Worm (Caenorhabditis elegans) whole organism, early embryonic: ENCODE results near the gene Y94H6A.7.

Experiments used
- B0310.2 ChIP-seq: sonication (generic microtip); optimal IDR thresholded peaks from 2 replicates; lab custom pipeline; 2016; ENCODE audit warnings: mild to moderate bottlenecking, missing genetic modification characterization, missing compliant biosample characterization
- F13C5.2 ChIP-seq: sonication (generic microtip); optimal IDR thresholded peaks from 2 replicates; lab custom pipeline; 2017; ENCODE audit warnings: mild to moderate bottlenecking, missing genetic modification characterization, inconsistent platforms, missing compliant biosample characterization
- aly-1 ChIP-seq: sonication (generic microtip); optimal IDR thresholded peaks from 2 replicates; lab custom pipeline; 2016; ENCODE audit warnings: missing genetic modification characterization, missing compliant biosample characterization
- ama-1 ChIP-seq: fragments of 150-350 bp; optimal IDR thresholded peaks from 2 replicates; lab custom pipeline; 2014
- ceh-13 ChIP-seq: fragments of 200-800 bp; sonication (Bioruptor generic); optimal IDR thresholded peaks from 2 replicates; lab custom pipeline; 2018; ENCODE audit warnings: mild to moderate bottlenecking, missing genetic modification characterization, missing compliant biosample characterization
- ceh-36 ChIP-seq: sonication (generic microtip); optimal IDR thresholded peaks from 2 replicates; lab custom pipeline; 2016; ENCODE audit warnings: missing genetic modification characterization, inconsistent platforms, missing compliant biosample characterization
- ets-7 ChIP-seq: sonication (generic microtip); optimal IDR thresholded peaks from 2 replicates; lab custom pipeline; 2016; ENCODE audit warnings: missing genotype, missing genetic modification characterization, missing compliant biosample characterization
- flt-1 ChIP-seq: fragments of 200-800 bp; sonication (Bioruptor generic); IDR thresholded peaks from 2 replicates; pipeline ENCODE4 v1.3.6; 2022; ENCODE audit warnings: missing genetic modification characterization, missing compliant biosample characterization
- hmbx-1 ChIP-seq: sonication (generic microtip); optimal IDR thresholded peaks from 2 replicates; lab custom pipeline; 2016; ENCODE audit warnings: mild to moderate bottlenecking, missing genetic modification characterization, missing compliant biosample characterization
- hmg-4 ChIP-seq: fragments of 200-800 bp; sonication (Bioruptor generic); optimal IDR thresholded peaks from 2 replicates; lab custom pipeline; 2018; ENCODE audit warnings: mild to moderate bottlenecking, missing genetic modification characterization, missing compliant biosample characterization
- hnd-1 ChIP-seq: sonication (generic microtip); optimal IDR thresholded peaks from 2 replicates; lab custom pipeline; 2016; ENCODE audit warnings: missing genetic modification characterization, missing compliant biosample characterization
- pes-1 ChIP-seq: fragments of 200-800 bp; sonication (Bioruptor generic); IDR thresholded peaks from 2 replicates; pipeline ENCODE4 v1.3.6; 2022; ENCODE audit warnings: missing genetic modification reagents, missing genetic modification characterization, missing compliant biosample characterization
- scrt-1 ChIP-seq: fragments of 200-800 bp; sonication (Bioruptor generic); IDR thresholded peaks from 2 replicates; pipeline ENCODE4 v1.3.6; 2022; ENCODE audit warnings: missing genetic modification characterization, missing compliant biosample characterization
- sea-1 ChIP-seq: fragments of 200-800 bp; sonication (Bioruptor generic); conservative IDR thresholded peaks from 2 replicates; pipeline ENCODE4 v1.3.6; 2022; ENCODE audit warnings: missing genetic modification characterization, missing compliant biosample characterization
- tbx-11 ChIP-seq: fragments of 200-800 bp; sonication (Bioruptor generic); IDR thresholded peaks from 2 replicates; pipeline ENCODE4 v1.3.6; 2022; ENCODE audit warnings: missing genetic modification characterization, missing compliant biosample characterization
- tbx-37 ChIP-seq: fragments of 200-800 bp; sonication (Bioruptor generic); conservative IDR thresholded peaks from 2 replicates; pipeline ENCODE4 v1.3.6; 2022; ENCODE audit warnings: missing genetic modification reagents, missing genetic modification characterization, missing compliant biosample characterization
- tra-4 ChIP-seq: sonication (generic microtip); optimal IDR thresholded peaks from 2 replicates; lab custom pipeline; 2017; ENCODE audit warnings: missing genetic modification characterization, missing compliant biosample characterization

Y94H6A.7 gene

DNA sequence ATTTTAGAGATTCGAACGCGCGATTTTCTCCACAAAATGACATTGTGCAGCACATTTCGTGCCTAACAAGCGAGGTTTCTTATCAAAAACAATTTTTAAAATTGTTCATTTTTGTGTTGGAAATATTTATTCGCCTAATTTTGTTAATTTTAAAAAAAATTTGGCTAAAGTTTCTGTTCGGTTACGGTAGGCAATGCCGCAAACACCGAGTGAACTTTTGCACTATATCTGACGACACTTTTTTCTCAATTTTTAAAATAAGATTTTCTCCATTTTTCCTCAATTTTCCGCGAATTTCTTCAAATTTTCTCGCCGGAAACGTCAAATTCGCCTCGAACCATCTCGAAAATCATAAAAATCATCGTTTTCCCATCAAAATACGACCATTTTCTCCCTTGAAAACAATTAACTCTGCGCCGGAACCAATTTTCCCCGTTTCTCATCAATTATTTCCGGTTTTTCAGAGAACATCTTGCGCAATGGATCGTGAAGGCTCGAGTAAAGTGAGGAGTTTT lies 49.7 kb downstream of the Y94H6A.7 start, which contains the start of gene Y69A2AR.1:
TSS of gene Y69A2AR.1 (plus strand) at position 465 of the 515 bp plus-strand sequence.
- TF ChIP-seq scrt-1 (GFP tag; lab: Robert Waterston, UW) (no peak), hmg-4 (GFP tag; lab: Kevin White, UChicago) (no peak), sea-1 (no peak), flt-1 (GFP tag; lab: Robert Waterston, UW) (no peak), pes-1 (GFP tag; lab: Robert Waterston, UW) (no peak), B0310.2 (tag; lab: Kevin White, UChicago) (no peak), ceh-36 (no peak), hnd-1 (no peak), hmbx-1 (no peak), aly-1 (tag; lab: Kevin White, UChicago) (no peak), ama-1 (lab: Kevin White, UChicago) (no peak)

- TF ChIP-seq F13C5.2 (tag; lab: Kevin White, UChicago) (no peak), ceh-36 (no peak), hnd-1 (no peak), tbx-37 (GFP tag; lab: Robert Waterston, UW) (no peak), ceh-13 (GFP tag; lab: Kevin White, UChicago) (no peak), aly-1 (tag; lab: Kevin White, UChicago) (no peak)
Measured at ce11 chrIV:2666127-2666526, 50.2 kb downstream of the Y94H6A.7 start.

ce11 chrIV:2665388-2665978 lies 50.9 kb downstream of the Y94H6A.7 start:
- TF ChIP-seq hmbx-1 (no peak), tra-4 (tag; lab: Kevin White, UChicago) (no peak), ceh-36 (no peak), F13C5.2 (tag; lab: Kevin White, UChicago) (no peak), sea-1 (no peak), flt-1 (GFP tag; lab: Robert Waterston, UW) (no peak), hmg-4 (GFP tag; lab: Kevin White, UChicago) (no peak), ets-7 (tag; lab: Kevin White, UChicago) (no peak), B0310.2 (tag; lab: Kevin White, UChicago) (no peak), ceh-13 (GFP tag; lab: Kevin White, UChicago) (no peak), tbx-11 (GFP tag; lab: Robert Waterston, UW) (no peak), tbx-37 (GFP tag; lab: Robert Waterston, UW) (no peak)

DNA sequence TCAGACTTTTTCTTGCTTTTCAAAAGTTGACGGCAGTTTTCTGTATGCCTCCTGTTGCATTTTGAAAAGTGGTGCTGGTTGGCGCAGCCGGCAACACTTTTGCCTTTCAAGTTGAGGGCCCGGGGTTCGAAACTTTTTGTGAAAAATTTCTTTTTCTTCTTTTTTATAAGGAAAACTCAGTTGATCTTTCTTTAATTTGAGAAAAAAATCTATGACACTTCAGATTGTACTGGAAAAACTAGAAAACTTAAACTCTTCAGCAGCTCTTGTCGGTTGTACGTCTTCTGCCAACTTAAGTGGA lies 51.5 kb downstream of the Y94H6A.7 start:
- TF ChIP-seq sea-1 (no peak), hmbx-1 (no peak), ama-1 (lab: Kevin White, UChicago) (no peak), pes-1 (GFP tag; lab: Robert Waterston, UW) (no peak), scrt-1 (GFP tag; lab: Robert Waterston, UW) (no peak), tbx-11 (GFP tag; lab: Robert Waterston, UW) (no peak), ets-7 (tag; lab: Kevin White, UChicago) (no peak), hnd-1 (no peak), aly-1 (tag; lab: Kevin White, UChicago) (no peak), tbx-37 (GFP tag; lab: Robert Waterston, UW) (no peak), ceh-13 (GFP tag; lab: Kevin White, UChicago) (no peak)

DNA sequence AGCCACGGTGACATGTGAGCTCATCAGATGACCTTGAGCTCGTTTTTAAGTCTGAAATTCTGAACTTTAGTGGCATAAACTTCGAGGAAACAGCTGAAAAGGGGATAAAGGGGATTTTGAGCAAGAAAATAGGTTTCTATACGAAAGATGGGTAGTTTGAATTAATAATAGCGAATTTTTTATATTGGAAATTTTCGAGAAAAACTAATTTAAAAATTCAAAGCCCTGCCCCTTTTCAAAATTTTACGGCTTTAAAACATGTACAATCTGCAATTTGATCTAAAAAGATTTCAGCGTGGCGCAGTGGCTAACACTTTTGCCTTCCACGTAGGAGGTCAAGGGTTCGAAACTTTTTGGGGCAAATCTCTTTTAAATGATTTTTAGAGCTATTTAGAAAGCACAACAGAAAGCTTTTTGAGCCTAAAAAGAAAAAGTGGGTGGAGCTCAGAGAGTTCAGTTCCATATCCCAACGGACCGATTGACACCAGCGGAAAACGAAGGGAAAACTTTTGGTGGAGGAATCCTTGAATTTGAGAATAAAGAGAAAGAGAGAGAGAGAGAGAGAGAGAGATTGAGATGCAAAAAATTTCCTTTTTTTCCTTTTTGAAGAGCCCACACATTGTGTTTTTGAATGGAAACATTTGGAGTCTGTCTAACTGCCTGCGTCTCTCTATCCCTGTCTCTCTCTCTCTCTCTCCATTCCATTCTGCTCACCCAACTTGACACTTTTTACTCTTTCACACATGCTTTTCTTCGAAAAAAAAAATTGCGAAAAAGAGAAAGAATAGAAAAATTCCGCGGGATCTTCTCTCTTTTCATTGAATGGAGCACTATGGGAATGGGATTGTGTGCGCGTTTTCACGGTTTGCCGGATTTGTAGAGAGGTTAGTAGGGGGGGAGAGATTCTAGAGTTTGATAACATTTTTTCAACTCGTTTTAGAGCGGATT lies 52.1 kb downstream of the Y94H6A.7 start, which contains the start of gene Y69A2AR.31:
TSS of gene Y69A2AR.31 (minus strand) at position 51 of the 948 bp plus-strand sequence.
- TF ChIP-seq B0310.2 (tag; lab: Kevin White, UChicago) (no peak), hmg-4 (GFP tag; lab: Kevin White, UChicago) (no peak), tra-4 (tag; lab: Kevin White, UChicago) (no peak), sea-1 (no peak), ceh-13 (GFP tag; lab: Kevin White, UChicago) (no peak), ama-1 (lab: Kevin White, UChicago) (no peak)
